Worm (Caenorhabditis elegans): Measurements from ENCODE around the gene srh-30.

DNA sequence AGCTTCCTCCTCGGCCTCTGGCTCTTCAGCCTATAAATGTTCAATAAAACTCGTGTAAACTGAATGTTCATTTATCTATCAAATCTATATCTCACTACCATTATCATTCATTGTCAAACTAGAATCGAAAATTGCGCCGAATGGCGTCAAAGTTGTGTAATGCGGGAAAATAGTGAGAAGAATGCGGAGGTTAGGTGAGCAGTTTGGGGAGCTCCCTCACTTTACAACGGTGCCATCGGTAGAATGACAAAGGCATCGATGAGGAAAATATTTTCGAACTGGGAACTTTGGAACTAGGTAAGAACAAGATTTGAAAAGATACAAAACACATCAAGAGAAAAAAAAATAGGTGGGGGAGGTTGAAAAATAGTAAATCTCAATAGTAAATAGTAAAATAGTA, 4.0 kb downstream of the srh-30 start:
- TF ChIP-seq nfya-1 (tag; optimal IDR thresholded peaks at IDR 0.05) (no peak), ztf-16 (tag; optimal IDR thresholded peaks at IDR 0.05) (no peak)

Measured in whole organism, late embryonic.